Fruit fly (Drosophila melanogaster): ENCODE data around the gene CG12395.

- TF ChIP-seq fd102C (GFP tag; optimal IDR thresholded peaks at IDR 0.05) (no peak), CG7786 (GFP tag; optimal IDR thresholded peaks at IDR 0.05) (peak; percentile 88), CG4854 (GFP tag; optimal IDR thresholded peaks at IDR 0.05) (peak; percentile 85), CG4707 (GFP tag; optimal IDR thresholded peaks at IDR 0.05) (peak; percentile 69), Bteb2 (GFP tag; optimal IDR thresholded peaks at IDR 0.05) (peak; percentile 78), cas (GFP tag; IDR thresholded peaks at IDR 0.05) (peak; percentile 75), CG8944 (GFP tag; optimal IDR thresholded peaks at IDR 0.05) (peak; percentile 83), CG9727 (GFP tag; optimal IDR thresholded peaks at IDR 0.05) (peak; percentile 80), Dref (GFP tag; IDR thresholded peaks at IDR 0.05) (no peak)
Measured at dm6 chrX:16090179-16091144, 27.8 kb upstream of the CG12395 start.
